Fruit fly (Drosophila melanogaster) whole organism, embryonic: ENCODE data around the gene Ilp6.

Experiments
- BEAF-32 ChIP-seq: fragments of 200-800 bp; sonication (Bioruptor generic); optimal IDR thresholded peaks from 3 replicates; lab custom pipeline; 2017; ENCODE audit warnings: missing biosample characterization, missing genetic modification characterization, mild to moderate bottlenecking, moderate library complexity, missing genetic modification reagents
- Bdp1 ChIP-seq: fragments of 200-800 bp; sonication (Bioruptor generic); optimal IDR thresholded peaks from 3 replicates; lab custom pipeline; 2016; ENCODE audit warnings: missing biosample characterization, missing genetic modification characterization
- Bgb ChIP-seq: fragments of 200-800 bp; sonication (Bioruptor generic); IDR thresholded peaks from 2 replicates; pipeline ENCODE4 v1.3.6; 2022; ENCODE audit warnings: missing biosample characterization, missing genetic modification characterization; ENCODE audit not compliant: partially characterized antibody
- CG10431 ChIP-seq: fragments of 200-800 bp; sonication (Bioruptor generic); optimal IDR thresholded peaks from 3 replicates; lab custom pipeline; 2018; ENCODE audit warnings: missing biosample characterization, mild to moderate bottlenecking, missing genetic modification characterization
- CG10543 ChIP-seq: fragments of 200-800 bp; sonication (Bioruptor generic); optimal IDR thresholded peaks from 3 replicates; lab custom pipeline; 2017; ENCODE audit warnings: missing biosample characterization, mild to moderate bottlenecking, missing genetic modification characterization, moderate library complexity
- CG11093 ChIP-seq: fragments of 200-800 bp; sonication (Bioruptor generic); IDR thresholded peaks from 3 replicates; pipeline ENCODE4 v1.3.6; 2022; ENCODE audit warnings: missing biosample characterization, missing genetic modification characterization
- CG12104 ChIP-seq: fragments of 200-800 bp; sonication (Bioruptor generic); optimal IDR thresholded peaks from 3 replicates; lab custom pipeline; 2016; ENCODE audit warnings: missing biosample characterization, missing genetic modification characterization
- CG12155 ChIP-seq: fragments of 200-800 bp; sonication (Bioruptor generic); optimal IDR thresholded peaks from 3 replicates; lab custom pipeline; 2016; ENCODE audit warnings: missing biosample characterization, missing genetic modification characterization
- CG14441 ChIP-seq: fragments of 200-800 bp; sonication (Bioruptor generic); IDR thresholded peaks from 2 replicates; pipeline ENCODE4 v1.3.6; 2022; ENCODE audit warnings: missing biosample characterization, missing genetic modification characterization
- CG1603 ChIP-seq: fragments of 200-800 bp; sonication (Bioruptor generic); optimal IDR thresholded peaks from 2 replicates; lab custom pipeline; 2019; ENCODE audit warnings: missing biosample characterization, mild to moderate bottlenecking, missing genetic modification characterization, moderate library complexity
- CG17385 ChIP-seq: fragments of 200-800 bp; sonication (Bioruptor generic); optimal IDR thresholded peaks from 3 replicates; lab custom pipeline; 2018; ENCODE audit warnings: missing biosample characterization, mild to moderate bottlenecking, missing genetic modification characterization
- CG18011 ChIP-seq: fragments of 200-800 bp; sonication (Bioruptor generic); optimal IDR thresholded peaks from 2 replicates; lab custom pipeline; 2017; ENCODE audit warnings: missing biosample characterization, missing genetic modification characterization, mild to moderate bottlenecking, moderate library complexity, missing genotype
- CG2129 ChIP-seq: fragments of 200-800 bp; sonication (Bioruptor generic); IDR thresholded peaks from 2 replicates; pipeline ENCODE4 v1.3.6; 2022; ENCODE audit warnings: missing biosample characterization, missing genetic modification characterization; ENCODE audit not compliant: partially characterized antibody
- CG2712 ChIP-seq: fragments of 200-800 bp; optimal IDR thresholded peaks from 3 replicates; lab custom pipeline; 2019; ENCODE audit warnings: missing biosample characterization, mild to moderate bottlenecking, missing genetic modification characterization, moderate library complexity
- CG30403 ChIP-seq: fragments of 200-800 bp; sonication (Bioruptor generic); optimal IDR thresholded peaks from 3 replicates; lab custom pipeline; 2016; ENCODE audit warnings: missing biosample characterization, missing genetic modification characterization
- CG31441 ChIP-seq: fragments of 200-800 bp; sonication (Bioruptor generic); IDR thresholded peaks from 2 replicates; pipeline ENCODE4 v1.3.6; 2022; ENCODE audit warnings: missing biosample characterization, missing genetic modification characterization
- CG33213 ChIP-seq: fragments of 200-800 bp; sonication (Bioruptor generic); optimal IDR thresholded peaks from 3 replicates; lab custom pipeline; 2016; ENCODE audit warnings: missing biosample characterization, missing genetic modification characterization
- CG6654 ChIP-seq: fragments of 200-800 bp; sonication (Bioruptor generic); optimal IDR thresholded peaks from 2 replicates; lab custom pipeline; 2017; ENCODE audit warnings: missing biosample characterization, mild to moderate bottlenecking, missing genetic modification characterization
- CG7372 ChIP-seq: fragments of 200-800 bp; sonication (Bioruptor generic); IDR thresholded peaks from 2 replicates; pipeline ENCODE4 v1.3.6; 2022; ENCODE audit warnings: missing biosample characterization, missing genetic modification characterization
- CG8478 ChIP-seq: fragments of >200 bp; optimal IDR thresholded peaks from 2 replicates; lab custom pipeline; 2018
- CG8924 ChIP-seq: fragments of 200-800 bp; optimal IDR thresholded peaks from 3 replicates; lab custom pipeline; 2019; ENCODE audit warnings: missing biosample characterization, mild to moderate bottlenecking, missing genetic modification characterization, moderate library complexity
- Dp ChIP-seq: fragments of 200-800 bp; sonication (Bioruptor generic); optimal IDR thresholded peaks from 2 replicates; lab custom pipeline; 2018; ENCODE audit warnings: missing biosample characterization, mild to moderate bottlenecking, missing genetic modification characterization, moderate library complexity
- Fer2 ChIP-seq: fragments of 200-800 bp; sonication (Bioruptor generic); optimal IDR thresholded peaks from 2 replicates; lab custom pipeline; 2018; ENCODE audit warnings: missing biosample characterization, mild to moderate bottlenecking, missing genetic modification characterization, moderate library complexity
- GATAe ChIP-seq: fragments of 200-800 bp; sonication (Bioruptor generic); conservative IDR thresholded peaks from 2 replicates; pipeline ENCODE4 v1.3.6; 2022; ENCODE audit warnings: missing biosample characterization, missing genetic modification characterization
- HHEX ChIP-seq: fragments of 200-800 bp; sonication (Bioruptor generic); optimal IDR thresholded peaks from 3 replicates; lab custom pipeline; 2017; ENCODE audit warnings: missing biosample characterization, mild to moderate bottlenecking, missing genetic modification characterization, missing genetic modification reagents
- HmgZ ChIP-seq: fragments of 200-800 bp; sonication (Bioruptor generic); optimal IDR thresholded peaks from 2 replicates; lab custom pipeline; 2018; ENCODE audit warnings: missing biosample characterization, mild to moderate bottlenecking, missing genetic modification characterization
- Hr3 ChIP-seq: fragments of 200-800 bp; sonication (Bioruptor generic); optimal IDR thresholded peaks from 3 replicates; lab custom pipeline; 2016; ENCODE audit warnings: missing biosample characterization, missing genetic modification characterization
- PHDP ChIP-seq: fragments of 200-800 bp; sonication (Bioruptor generic); optimal IDR thresholded peaks from 3 replicates; lab custom pipeline; 2018; ENCODE audit warnings: missing biosample characterization, mild to moderate bottlenecking, missing genetic modification characterization, moderate library complexity
- Six4 ChIP-seq: fragments of 200-800 bp; sonication (Bioruptor generic); optimal IDR thresholded peaks from 2 replicates; lab custom pipeline; 2016; ENCODE audit warnings: missing biosample characterization, missing genetic modification characterization
- TFAM ChIP-seq: fragments of 200-800 bp; sonication (Bioruptor generic); optimal IDR thresholded peaks from 2 replicates; lab custom pipeline; 2017; ENCODE audit warnings: missing biosample characterization, missing genetic modification characterization, inconsistent platforms
- ap ChIP-seq: fragments of 200-800 bp; sonication (Bioruptor generic); IDR thresholded peaks from 2 replicates; pipeline ENCODE4 v1.3.6; 2022; ENCODE audit warnings: missing biosample characterization, missing genetic modification characterization
- chm ChIP-seq: fragments of 200-800 bp; sonication (Bioruptor generic); IDR thresholded peaks from 2 replicates; pipeline ENCODE4 v1.3.6; 2022; ENCODE audit warnings: missing biosample characterization, missing genetic modification characterization
- chn ChIP-seq: fragments of 200-800 bp; sonication (Bioruptor generic); optimal IDR thresholded peaks from 2 replicates; lab custom pipeline; 2016; ENCODE audit warnings: missing biosample characterization, missing genetic modification characterization
- da ChIP-seq: fragments of 200-800 bp; sonication (Bioruptor generic); optimal IDR thresholded peaks from 2 replicates; lab custom pipeline; 2016; ENCODE audit warnings: missing biosample characterization, missing genetic modification characterization
- dpn ChIP-seq, 2 experiments: fragments of 200-800 bp; sonication (Bioruptor generic); optimal IDR thresholded peaks; 3 replicates each; lab custom pipeline; 2016; ENCODE audit warnings: missing biosample characterization in 2 of 2, missing genetic modification characterization in 2 of 2
- fu2 ChIP-seq: fragments of 200-800 bp; sonication (Bioruptor generic); optimal IDR thresholded peaks from 2 replicates; lab custom pipeline; 2016; ENCODE audit warnings: missing biosample characterization, missing genetic modification characterization
- gfzf ChIP-seq: fragments of 200-800 bp; sonication (Bioruptor generic); optimal IDR thresholded peaks from 2 replicates; lab custom pipeline; 2016; ENCODE audit warnings: missing biosample characterization, mild to moderate bottlenecking, missing genetic modification characterization, moderate library complexity
- lab ChIP-seq: fragments of 200-800 bp; sonication (Bioruptor generic); optimal IDR thresholded peaks from 3 replicates; lab custom pipeline; 2017; ENCODE audit warnings: missing biosample characterization, missing genetic modification characterization, mild to moderate bottlenecking, moderate library complexity, missing genetic modification reagents
- lilli ChIP-seq: fragments of 200-800 bp; sonication (Bioruptor generic); optimal IDR thresholded peaks from 3 replicates; lab custom pipeline; 2016; ENCODE audit warnings: missing biosample characterization, missing genetic modification characterization
- luna ChIP-seq: fragments of 200-800 bp; sonication (Bioruptor generic); optimal IDR thresholded peaks from 2 replicates; lab custom pipeline; 2016; ENCODE audit warnings: missing biosample characterization, missing genetic modification characterization
- nau ChIP-seq: fragments of 200-800 bp; sonication (Bioruptor generic); optimal IDR thresholded peaks from 3 replicates; lab custom pipeline; 2017; ENCODE audit warnings: missing biosample characterization, mild to moderate bottlenecking, missing genetic modification characterization, missing genetic modification reagents
- oc ChIP-seq: fragments of 200-800 bp; sonication (Bioruptor generic); optimal IDR thresholded peaks from 2 replicates; lab custom pipeline; 2018; ENCODE audit warnings: missing biosample characterization, mild to moderate bottlenecking, missing genetic modification characterization, moderate library complexity
- rib ChIP-seq: fragments of 200-800 bp; sonication (Bioruptor generic); IDR thresholded peaks from 2 replicates; pipeline ENCODE4 v1.3.6; 2022; ENCODE audit warnings: missing biosample characterization, missing genetic modification characterization
- schlank ChIP-seq: fragments of 200-800 bp; sonication (Bioruptor generic); optimal IDR thresholded peaks from 2 replicates; lab custom pipeline; 2018; ENCODE audit warnings: missing biosample characterization, mild to moderate bottlenecking, missing genetic modification characterization
- sens-2 ChIP-seq: fragments of 200-800 bp; sonication (Bioruptor generic); IDR thresholded peaks from 2 replicates; pipeline ENCODE4 v1.3.6; 2022; ENCODE audit warnings: missing biosample characterization, missing genetic modification characterization
- shn ChIP-seq: fragments of 200-800 bp; sonication (Bioruptor generic); optimal IDR thresholded peaks from 3 replicates; lab custom pipeline; 2016; ENCODE audit warnings: missing biosample characterization, missing genetic modification characterization
- stc ChIP-seq: fragments of 200-800 bp; sonication (Bioruptor generic); IDR thresholded peaks from 2 replicates; pipeline ENCODE4 v1.3.6; 2022; ENCODE audit warnings: missing biosample characterization, missing genetic modification characterization
- ttk ChIP-seq: fragments of 200-800 bp; sonication (Bioruptor generic); IDR thresholded peaks from 2 replicates; pipeline ENCODE4 v2.1.2; 2022; ENCODE audit warnings: missing biosample characterization, missing genetic modification characterization
- unpg ChIP-seq: fragments of 200-800 bp; sonication (Bioruptor generic); optimal IDR thresholded peaks from 3 replicates; lab custom pipeline; 2018; ENCODE audit warnings: missing biosample characterization, mild to moderate bottlenecking, missing genetic modification characterization, moderate library complexity
- yki ChIP-seq: fragments of >200 bp; optimal IDR thresholded peaks from 3 replicates; lab custom pipeline; 2018

The Ilp6 gene

DNA sequence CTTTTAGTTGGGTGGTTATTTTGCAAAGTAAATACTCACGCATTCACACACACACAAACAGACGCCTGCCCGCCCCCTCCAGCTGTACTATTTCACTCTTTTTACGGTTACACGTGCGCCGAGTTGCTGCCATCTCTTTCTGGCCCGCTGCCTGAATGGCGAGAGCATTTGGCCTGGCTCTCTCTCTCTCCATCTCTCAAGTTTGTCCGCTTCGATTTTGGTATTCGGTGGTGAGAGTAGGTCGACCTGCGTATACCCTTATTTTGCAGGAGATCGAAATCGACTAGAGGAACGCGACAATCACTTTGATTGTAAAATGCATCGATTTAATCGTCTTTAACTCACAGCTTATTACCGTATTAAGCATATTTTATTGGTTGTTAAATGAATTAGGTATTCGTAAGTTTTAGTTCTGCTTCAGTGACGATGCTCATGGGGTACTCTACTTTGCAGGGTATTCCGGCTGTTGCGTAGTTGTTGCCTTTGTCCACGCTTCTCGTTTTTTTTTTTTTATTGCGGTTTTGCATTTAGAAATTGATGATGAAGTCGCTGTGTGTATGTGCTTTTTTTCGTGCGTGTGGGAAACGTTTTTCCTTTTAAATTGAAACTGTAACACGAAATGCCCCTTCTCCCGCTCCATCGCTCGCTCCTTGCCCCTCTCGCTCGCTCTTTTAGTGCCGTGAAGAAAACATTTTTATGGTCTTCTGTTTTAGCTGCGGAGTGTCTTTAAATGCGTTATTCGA, 30.5 kb downstream of the Ilp6 start (continued):
- TF ChIP-seq lab (GFP tag; lab: Kevin White, UChicago), result peak; percentile 94
- no peak for TF ChIP-seq CG8478 (lab: Kevin White, UChicago)
- peak; percentile 91 for TF ChIP-seq chn (GFP tag; lab: Kevin White, UChicago)
- TF ChIP-seq CG30403 (GFP tag; lab: Kevin White, UChicago), result peak; percentile 90
- TF ChIP-seq CG6654 (GFP tag; lab: Kevin White, UChicago), result peak; percentile 55
- TF ChIP-seq CG1603 (tag; lab: Kevin White, UChicago), result peak; percentile 94
- peak; percentile 96 for TF ChIP-seq shn
- peak; percentile 73 for TF ChIP-seq nau (GFP tag; lab: Kevin White, UChicago)
- TF ChIP-seq dpn (GFP tag; optimal IDR thresholded peaks at IDR 0.05; lab: Kevin White, UChicago), result peak; percentile 88 to 91
- TF ChIP-seq Fer2 (tag; lab: Kevin White, UChicago), result peak; percentile 60
- TF ChIP-seq oc, result peak; percentile 72
- no peak for TF ChIP-seq TFAM (GFP tag; lab: Kevin White, UChicago)
- peak; percentile 94 for TF ChIP-seq HmgZ (tag; lab: Kevin White, UChicago)
- TF ChIP-seq CG18011 (GFP tag; lab: Kevin White, UChicago), result peak; percentile 76
- TF ChIP-seq CG31441 (GFP tag; lab: Robert Waterston, UW), result peak; percentile 81
- no peak for TF ChIP-seq gfzf
- TF ChIP-seq PHDP, result peak; percentile 92
- TF ChIP-seq schlank (tag; lab: Kevin White, UChicago), result peak; percentile 78
- peak; percentile 84 for TF ChIP-seq CG17385 (GFP tag; lab: Kevin White, UChicago)
- TF ChIP-seq GATAe, result 0 out of 2 replicates have a peak, but pooled peaks have one; percentile 24
- TF ChIP-seq CG12155 (GFP tag; lab: Kevin White, UChicago), result peak; percentile 79
- peak; percentile 82 for TF ChIP-seq stc (GFP tag; lab: Robert Waterston, UW)
- peak; percentile 94 for TF ChIP-seq fu2 (GFP tag; lab: Kevin White, UChicago)
- peak; percentile 63; the same call in 1 of the 2 replicates for TF ChIP-seq sens-2
- peak; percentile 53 for TF ChIP-seq CG7372 (GFP tag; lab: Robert Waterston, UW)
- TF ChIP-seq yki (lab: Kevin White, UChicago), result peak; percentile 67
- TF ChIP-seq lilli (GFP tag; lab: Kevin White, UChicago), result peak; percentile 94
- TF ChIP-seq CG2129 (GFP tag; lab: Robert Waterston, UW), result no peak
- TF ChIP-seq CG12104 (GFP tag; lab: Kevin White, UChicago), result no peak
- TF ChIP-seq ttk, result peak; percentile 77
- TF ChIP-seq CG10543 (GFP tag; lab: Kevin White, UChicago), result peak; percentile 91
- TF ChIP-seq CG33213 (GFP tag; lab: Kevin White, UChicago), result peak; percentile 82
- peak; percentile 53 for TF ChIP-seq luna (GFP tag; lab: Kevin White, UChicago)
- peak; percentile 84 for TF ChIP-seq Six4
- peak; percentile 90 for TF ChIP-seq CG2712 (tag; lab: Kevin White, UChicago)
- TF ChIP-seq Bdp1 (GFP tag; lab: Kevin White, UChicago), result peak; percentile 83
- TF ChIP-seq CG14441 (GFP tag; lab: Robert Waterston, UW), result peak; percentile 87
- peak; percentile 89 for TF ChIP-seq HHEX (GFP tag; lab: Kevin White, UChicago)
- TF ChIP-seq ap (GFP tag; lab: Robert Waterston, UW), result peak; percentile 65
- peak; percentile 66; the same call in 1 of the 3 replicates for TF ChIP-seq CG11093 (GFP tag; lab: Robert Waterston, UW)
- TF ChIP-seq unpg (GFP tag; lab: Kevin White, UChicago), result peak; percentile 90
- no peak for TF ChIP-seq BEAF-32 (GFP tag; lab: Kevin White, UChicago)
- peak; percentile 92 for TF ChIP-seq CG8924 (tag; lab: Kevin White, UChicago)
- no peak for TF ChIP-seq Bgb (GFP tag; lab: Robert Waterston, UW)
- TF ChIP-seq Hr3, result peak; percentile 86
- no peak; the same call in none of the 2 replicates for TF ChIP-seq rib (GFP tag; lab: Robert Waterston, UW)
- TF ChIP-seq chm (GFP tag; lab: Robert Waterston, UW), result peak; percentile 82
- TF ChIP-seq CG10431 (GFP tag; lab: Kevin White, UChicago), result peak; percentile 59
- TF ChIP-seq da, result peak; percentile 77
- TF ChIP-seq Dp (GFP tag; lab: Kevin White, UChicago), result no peak
